Worm (Caenorhabditis elegans) whole organism, L2 larva: ENCODE data around the gene gck-4.

ENCODE experiments used
- F13H6.1 ChIP-seq: sonication (generic microtip); optimal IDR thresholded peaks from 2 replicates; lab custom pipeline; 2016; ENCODE audit warnings: missing genetic modification characterization, missing compliant biosample characterization
- fos-1 ChIP-seq: fragments of 150-350 bp; optimal IDR thresholded peaks from 2 replicates; lab custom pipeline; 2014; ENCODE audit warnings: missing biosample characterization, missing genetic modification characterization
- lin-11 ChIP-seq: fragments of 150-350 bp; sonication (generic microtip); optimal IDR thresholded peaks from 2 replicates; lab custom pipeline; 2014; ENCODE audit warnings: missing biosample characterization, missing genetic modification characterization, inconsistent platforms, mixed read lengths
- nhr-11 ChIP-seq: fragments of 150-350 bp; optimal IDR thresholded peaks from 2 replicates; lab custom pipeline; 2014; ENCODE audit warnings: missing biosample characterization, missing genetic modification characterization
- nhr-23 ChIP-seq: fragments of 150-350 bp; optimal IDR thresholded peaks from 2 replicates; lab custom pipeline; 2014; ENCODE audit warnings: missing biosample characterization, missing genetic modification reagents, missing genetic modification characterization
- nhr-77 ChIP-seq: fragments of 150-350 bp; optimal IDR thresholded peaks from 2 replicates; lab custom pipeline; 2014; ENCODE audit warnings: missing biosample characterization, missing genetic modification characterization
- unc-62 ChIP-seq: fragments of 150-350 bp; optimal IDR thresholded peaks from 2 replicates; lab custom pipeline; 2014; ENCODE audit warnings: missing biosample characterization, missing genetic modification reagents, missing genetic modification characterization
- ztf-11 ChIP-seq: sonication (generic microtip); optimal IDR thresholded peaks from 2 replicates; lab custom pipeline; 2017; ENCODE audit warnings: missing biosample characterization, missing genetic modification characterization
- ztf-4 ChIP-seq: fragments of 150-350 bp; optimal IDR thresholded peaks from 2 replicates; lab custom pipeline; 2014; ENCODE audit warnings: missing biosample characterization, missing genetic modification characterization

ce11 chrX:13685725-13686124 is 8.7 kb downstream of the gck-4 start:
- no peak for TF ChIP-seq ztf-11 (tag; lab: Kevin White, UChicago)
- no peak for TF ChIP-seq lin-11 (tag; lab: Kevin White, UChicago)
- peak; percentile 59 for TF ChIP-seq fos-1 (tag; lab: Kevin White, UChicago)
- TF ChIP-seq unc-62: no peak
- no peak for TF ChIP-seq nhr-77 (tag; lab: Kevin White, UChicago)
- no peak for TF ChIP-seq nhr-11 (tag; lab: Kevin White, UChicago)
- TF ChIP-seq ztf-4 (tag; lab: Kevin White, UChicago): no peak
- TF ChIP-seq nhr-23 (tag; lab: Kevin White, UChicago): no peak
- no peak for TF ChIP-seq F13H6.1
